Worm (Caenorhabditis elegans) whole organism, mixed stage, embryonic: ENCODE data around the gene ZK662.2.

Experiments
- M03D4.4 ChIP-seq: sonication (generic microtip); optimal IDR thresholded peaks from 2 replicates; lab custom pipeline; 2017; ENCODE audit warnings: mild to moderate bottlenecking, missing genetic modification characterization, missing compliant biosample characterization
- bed-3 ChIP-seq: fragments of 200-800 bp; sonication (Bioruptor generic); optimal IDR thresholded peaks from 3 replicates; lab custom pipeline; 2018; ENCODE audit warnings: mild to moderate bottlenecking, missing genetic modification characterization, moderate library complexity, missing compliant biosample characterization
- ceh-39 ChIP-seq: fragments of 150-350 bp; optimal IDR thresholded peaks from 2 replicates; lab custom pipeline; 2014; ENCODE audit warnings: missing biosample characterization, missing genetic modification characterization
- ceh-43 ChIP-seq: fragments of 200-800 bp; sonication (Bioruptor generic); optimal IDR thresholded peaks from 2 replicates; lab custom pipeline; 2018; ENCODE audit warnings: mild to moderate bottlenecking, missing genetic modification characterization, moderate library complexity, missing compliant biosample characterization
- ceh-83 ChIP-seq: fragments of 200-800 bp; sonication (Bioruptor generic); optimal IDR thresholded peaks from 2 replicates; lab custom pipeline; 2018; ENCODE audit warnings: mild to moderate bottlenecking, missing genetic modification characterization, missing compliant biosample characterization
- ces-1 ChIP-seq: fragments of 150-350 bp; optimal IDR thresholded peaks from 2 replicates; lab custom pipeline; 2014; ENCODE audit warnings: missing biosample characterization, missing genetic modification reagents, missing genetic modification characterization
- cnd-1 ChIP-seq: fragments of 200-800 bp; sonication (Bioruptor generic); optimal IDR thresholded peaks from 2 replicates; lab custom pipeline; 2018; ENCODE audit warnings: mild to moderate bottlenecking, missing genetic modification characterization, missing compliant biosample characterization
- drap-1 ChIP-seq: fragments of 200-800 bp; sonication (Bioruptor generic); optimal IDR thresholded peaks from 3 replicates; lab custom pipeline; 2018; ENCODE audit warnings: mild to moderate bottlenecking, missing genetic modification characterization, missing compliant biosample characterization
- elt-1 ChIP-seq: sonication (generic microtip); optimal IDR thresholded peaks from 2 replicates; lab custom pipeline; 2017; ENCODE audit warnings: missing genetic modification characterization, mild to moderate bottlenecking, missing compliant biosample characterization, antibody characterized with exemption, moderate library complexity, borderline replicate concordance; ENCODE audit not compliant: insufficient read depth
- elt-3 ChIP-seq: fragments of 150-350 bp; optimal IDR thresholded peaks from 2 replicates; lab custom pipeline; 2014; ENCODE audit warnings: missing biosample characterization, missing genetic modification characterization
- flh-1 ChIP-seq: fragments of 200-800 bp; sonication (Bioruptor generic); optimal IDR thresholded peaks from 2 replicates; lab custom pipeline; 2018; ENCODE audit warnings: mild to moderate bottlenecking, missing genetic modification characterization, moderate library complexity, missing compliant biosample characterization
- hlh-1 ChIP-seq: fragments of 150-350 bp; optimal IDR thresholded peaks from 2 replicates; lab custom pipeline; 2014; ENCODE audit warnings: missing biosample characterization, missing genetic modification reagents, missing genetic modification characterization
- lin-13 ChIP-seq: fragments of 150-350 bp; optimal IDR thresholded peaks from 2 replicates; lab custom pipeline; 2014; ENCODE audit warnings: missing biosample characterization, missing genetic modification characterization
- lin-32 ChIP-seq: fragments of 200-800 bp; sonication (Bioruptor generic); optimal IDR thresholded peaks from 2 replicates; lab custom pipeline; 2018; ENCODE audit warnings: mild to moderate bottlenecking, missing genetic modification characterization, missing compliant biosample characterization
- lsy-2 ChIP-seq: fragments of 150-350 bp; optimal IDR thresholded peaks from 2 replicates; lab custom pipeline; 2014; ENCODE audit warnings: missing biosample characterization, missing genetic modification characterization
- mab-5 ChIP-seq: fragments of 150-350 bp; optimal IDR thresholded peaks from 2 replicates; lab custom pipeline; 2014; ENCODE audit warnings: missing biosample characterization, missing genetic modification characterization
- mep-1 ChIP-seq: fragments of 150-350 bp; optimal IDR thresholded peaks from 2 replicates; lab custom pipeline; 2017; ENCODE audit warnings: missing biosample characterization, missing genetic modification reagents, missing genetic modification characterization, inconsistent platforms
- mls-2 ChIP-seq: sonication (generic microtip); optimal IDR thresholded peaks from 2 replicates; lab custom pipeline; 2016; ENCODE audit warnings: mild to moderate bottlenecking, missing genetic modification characterization, moderate library complexity, missing compliant biosample characterization
- nhr-12 ChIP-seq: fragments of 150-350 bp; optimal IDR thresholded peaks from 2 replicates; lab custom pipeline; 2014; ENCODE audit warnings: missing biosample characterization, missing genetic modification characterization
- nhr-2 ChIP-seq: fragments of 150-350 bp; optimal IDR thresholded peaks from 2 replicates; lab custom pipeline; 2014; ENCODE audit warnings: missing biosample characterization, missing genetic modification characterization
- nhr-28 ChIP-seq: fragments of 150-350 bp; optimal IDR thresholded peaks from 2 replicates; lab custom pipeline; 2014; ENCODE audit warnings: missing biosample characterization, missing genetic modification characterization
- nhr-76 ChIP-seq: sonication (generic microtip); optimal IDR thresholded peaks from 2 replicates; lab custom pipeline; 2017; ENCODE audit warnings: missing biosample characterization, missing genetic modification characterization
- pha-4 ChIP-seq: fragments of 150-350 bp; optimal IDR thresholded peaks from 2 replicates; lab custom pipeline; 2018; ENCODE audit warnings: missing biosample characterization, missing genetic modification reagents, missing genetic modification characterization
- sem-2 ChIP-seq: fragments of 200-800 bp; sonication (Bioruptor generic); optimal IDR thresholded peaks from 2 replicates; lab custom pipeline; 2018; ENCODE audit warnings: mild to moderate bottlenecking, missing genetic modification characterization, missing compliant biosample characterization
- snpc-4 ChIP-seq: fragments of 150-350 bp; optimal IDR thresholded peaks from 2 replicates; lab custom pipeline; 2014; ENCODE audit warnings: missing biosample characterization, missing genetic modification characterization
- sptf-1 ChIP-seq: sonication (generic microtip); optimal IDR thresholded peaks from 2 replicates; lab custom pipeline; 2017; ENCODE audit warnings: mild to moderate bottlenecking, missing genetic modification characterization, moderate library complexity, missing compliant biosample characterization
- tbx-8 ChIP-seq: fragments of 200-800 bp; sonication (Bioruptor generic); optimal IDR thresholded peaks from 2 replicates; lab custom pipeline; 2018; ENCODE audit warnings: mild to moderate bottlenecking, missing genetic modification characterization, moderate library complexity, missing compliant biosample characterization
- unc-120 ChIP-seq: sonication (generic microtip); optimal IDR thresholded peaks from 2 replicates; lab custom pipeline; 2017; ENCODE audit warnings: missing genetic modification characterization, missing compliant biosample characterization; ENCODE audit not compliant: poor library complexity, severe bottlenecking
- unc-39 ChIP-seq: fragments of 150-350 bp; optimal IDR thresholded peaks from 2 replicates; lab custom pipeline; 2014; ENCODE audit warnings: missing biosample characterization, missing genetic modification characterization
- unc-62 ChIP-seq: fragments of 150-350 bp; optimal IDR thresholded peaks from 2 replicates; lab custom pipeline; 2014; ENCODE audit warnings: missing biosample characterization, missing genetic modification reagents, missing genetic modification characterization
- zip-8 ChIP-seq: fragments of 150-350 bp; optimal IDR thresholded peaks from 2 replicates; lab custom pipeline; 2014; ENCODE audit warnings: missing biosample characterization, missing genetic modification characterization
- ztf-11 ChIP-seq: fragments of 150-350 bp; optimal IDR thresholded peaks from 2 replicates; lab custom pipeline; 2014; ENCODE audit warnings: missing biosample characterization, missing genetic modification characterization

Gene ZK662.2

DNA sequence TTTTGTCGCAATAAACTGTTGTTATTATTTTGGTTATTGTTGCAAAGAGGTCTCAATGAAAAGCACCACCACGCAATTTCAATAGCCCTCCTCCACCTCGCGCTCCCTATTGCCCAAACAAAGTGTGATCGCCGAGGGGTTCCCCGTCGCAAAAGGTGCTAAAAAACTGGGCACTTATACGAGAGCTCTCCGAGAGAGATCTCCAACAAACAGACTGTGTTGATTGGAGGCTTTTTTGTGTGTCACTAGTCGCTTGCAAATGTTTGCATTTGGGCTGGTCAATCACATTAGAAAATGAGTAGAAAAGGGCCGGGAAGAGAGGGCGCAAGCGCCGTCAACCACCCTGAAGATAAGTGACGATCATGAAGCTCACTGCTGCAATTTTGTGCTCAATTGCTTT is at the start of gene ZK662.2:
Gene ZK662.2, plus strand, starts transcription at position 301 of the 400 bp plus-strand sequence.
- TF ChIP-seq mab-5 (no peak), snpc-4 (no peak), drap-1 (no peak), nhr-12 (no peak), bed-3 (GFP tag; lab: Kevin White, UChicago) (no peak), mep-1 (tag; lab: Kevin White, UChicago) (no peak), sem-2 (GFP tag; lab: Kevin White, UChicago) (no peak), ceh-43 (GFP tag; lab: Kevin White, UChicago) (no peak), lin-13 (no peak), ces-1 (GFP tag; lab: Kevin White, UChicago) (no peak), sptf-1 (tag; lab: Kevin White, UChicago) (no peak), lsy-2 (no peak), mls-2 (tag; lab: Kevin White, UChicago) (no peak)

DNA sequence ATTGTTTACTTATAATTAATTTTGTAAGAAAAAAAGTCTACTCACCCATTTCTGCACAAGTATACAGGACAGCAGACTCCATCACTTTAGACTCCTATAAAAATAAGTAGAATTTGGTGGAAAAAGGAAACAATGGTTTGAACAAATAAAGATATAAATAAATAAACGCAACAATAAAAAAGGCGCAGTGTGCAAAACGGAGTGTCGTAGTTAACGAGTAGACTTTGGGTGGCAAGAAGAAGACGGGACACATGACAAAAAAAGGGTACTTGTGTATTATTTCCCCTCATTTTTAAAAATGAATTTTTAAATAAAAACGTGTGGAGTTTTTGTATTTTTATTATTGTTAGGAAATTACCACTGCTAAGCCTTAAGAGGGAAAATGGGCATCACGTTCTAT is 49.2 kb upstream of the ZK662.2 start, which contains the start of gene F59D12.5:
Gene F59D12.5, minus strand, starts transcription at position 94 of the 400 bp plus-strand sequence.
- TF ChIP-seq drap-1 (no peak), pha-4 (tag; lab: Kevin White, UChicago) (no peak), sem-2 (GFP tag; lab: Kevin White, UChicago) (no peak), ztf-11 (tag; lab: Kevin White, UChicago) (no peak), tbx-8 (GFP tag; lab: Kevin White, UChicago) (no peak), hlh-1 (tag; lab: Kevin White, UChicago) (no peak), ceh-43 (GFP tag; lab: Kevin White, UChicago) (no peak), nhr-76 (tag; lab: Kevin White, UChicago) (no peak), unc-120 (no peak)

DNA sequence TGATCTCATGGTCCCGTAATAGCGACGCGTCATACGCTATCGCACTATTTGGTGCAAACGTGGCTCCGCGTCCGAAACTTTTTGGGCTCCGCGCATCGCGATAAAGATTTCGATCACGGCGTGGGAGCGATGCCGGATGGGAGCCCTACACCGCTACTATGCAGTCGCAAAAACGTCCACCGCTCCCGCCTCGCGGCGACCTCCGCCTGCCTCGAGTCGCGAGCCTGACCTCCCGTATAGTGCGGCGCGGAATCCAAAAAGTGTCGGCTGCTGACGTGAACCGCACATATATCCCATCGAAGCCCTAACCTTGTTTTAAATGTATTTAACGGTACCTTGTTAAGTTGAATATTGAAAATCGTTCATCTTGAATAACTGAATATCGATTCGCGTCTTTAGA is 46.1 kb upstream of the ZK662.2 start:
- TF ChIP-seq nhr-28 (no peak), mab-5 (no peak), lsy-2 (no peak), cnd-1 (tag; lab: Kevin White, UChicago) (no peak), ceh-39 (no peak), elt-3 (tag; lab: Kevin White, UChicago) (no peak), lin-13 (no peak), lin-32 (no peak), unc-62 (GFP tag; lab: Kevin White, UChicago) (no peak), elt-1 (no peak), unc-39 (no peak)
- TF ChIP-seq, all 35 proteins: peak for 0

DNA sequence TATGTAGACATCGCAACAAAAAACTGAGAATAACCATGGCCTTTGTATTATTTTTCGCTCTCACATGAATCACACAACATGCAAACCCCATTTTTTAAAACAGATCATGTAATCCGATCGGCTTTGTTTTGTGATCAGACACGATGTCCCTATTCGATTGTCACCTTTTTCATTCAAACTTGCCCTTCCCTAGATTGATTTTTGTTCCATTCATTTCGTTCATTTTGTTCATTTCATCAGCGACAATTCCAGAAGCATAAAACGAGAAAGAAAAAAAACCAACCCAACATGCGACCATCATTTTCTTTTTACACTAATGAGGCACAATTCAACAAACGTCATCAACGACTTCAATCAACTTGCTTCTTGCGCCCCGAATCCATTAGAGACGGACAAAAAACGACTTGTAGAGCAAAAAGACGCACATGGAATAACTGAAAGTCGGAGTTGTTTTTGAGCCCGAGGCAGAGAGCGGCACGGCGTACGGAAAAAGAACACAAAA is 45.5 kb upstream of the ZK662.2 start, which contains the start of gene F59D12.3:
Gene F59D12.3, minus strand, starts transcription at position 51 of the 502 bp plus-strand sequence.
- TF ChIP-seq unc-62 (GFP tag; lab: Kevin White, UChicago) (no peak), cnd-1 (tag; lab: Kevin White, UChicago) (no peak), nhr-2 (tag; lab: Kevin White, UChicago) (no peak), drap-1 (no peak), nhr-28 (no peak), flh-1 (GFP tag; lab: Kevin White, UChicago) (no peak), elt-3 (tag; lab: Kevin White, UChicago) (no peak), lsy-2 (no peak), nhr-12 (no peak), mab-5 (no peak), zip-8 (tag; lab: Kevin White, UChicago) (no peak), hlh-1 (tag; lab: Kevin White, UChicago) (no peak), unc-120 (no peak), ceh-43 (GFP tag; lab: Kevin White, UChicago) (no peak), elt-1 (no peak), ceh-83 (no peak), bed-3 (GFP tag; lab: Kevin White, UChicago) (no peak), snpc-4 (no peak)
- TF ChIP-seq, all 35 proteins: peak for 0

DNA sequence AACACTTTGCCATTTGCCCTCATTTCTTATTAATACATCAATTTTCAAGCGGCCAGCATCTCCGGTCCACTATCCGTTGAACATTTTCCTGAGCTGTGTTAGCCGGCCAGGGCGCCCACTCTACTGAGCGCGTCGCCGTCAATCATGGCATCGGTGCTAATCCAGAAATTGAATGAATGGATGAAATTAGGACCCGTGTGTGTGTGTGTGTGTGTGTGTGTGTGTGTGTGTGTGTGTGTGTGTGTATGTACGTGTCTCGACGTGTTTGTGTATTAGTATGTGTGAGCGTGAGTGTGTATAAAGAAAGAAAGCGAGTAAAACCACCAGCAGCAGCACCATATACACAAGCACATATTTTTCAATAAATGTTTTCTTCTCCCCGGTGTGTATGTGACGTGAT is 43.3 kb upstream of the ZK662.2 start:
- TF ChIP-seq lin-32 = peak; percentile 11
- no peak for TF ChIP-seq tbx-8 (GFP tag; lab: Kevin White, UChicago)
- peak; percentile 27 for TF ChIP-seq cnd-1 (tag; lab: Kevin White, UChicago)
- peak; percentile 2 for TF ChIP-seq M03D4.4 (tag; lab: Kevin White, UChicago)
- TF ChIP-seq ces-1 (GFP tag; lab: Kevin White, UChicago) = peak; percentile 61
- TF ChIP-seq sptf-1 (tag; lab: Kevin White, UChicago) = peak; percentile 12
- TF ChIP-seq lsy-2 = no peak
